Fruit fly (Drosophila melanogaster) whole organism, wandering third instar larva: ENCODE data around the gene eIF2beta.
A peak's percentile ranks its signal among the peaks of the same experiment; 100 is the strongest.

Source experiments
- Abd-B ChIP-seq: fragments of >200 bp; optimal IDR thresholded peaks from 2 replicates; lab custom pipeline; 2017; ENCODE audit warnings: missing biosample characterization, missing genetic modification characterization
- CG9705 ChIP-seq: fragments of 200-800 bp; sonication (Bioruptor generic); optimal IDR thresholded peaks from 2 replicates; lab custom pipeline; 2018; ENCODE audit warnings: missing biosample characterization, mild to moderate bottlenecking, missing genetic modification characterization
- CrebA ChIP-seq: fragments of 200-800 bp; sonication (Bioruptor generic); optimal IDR thresholded peaks from 2 replicates; lab custom pipeline; 2016; ENCODE audit warnings: missing biosample characterization, mild to moderate bottlenecking, missing genetic modification characterization, borderline replicate concordance
- Dfd ChIP-seq: fragments of >200 bp; optimal IDR thresholded peaks from 2 replicates; lab custom pipeline; 2017; ENCODE audit warnings: missing biosample characterization, missing genetic modification characterization
- Dif ChIP-seq: fragments of 200-275, 200-300 bp; sonication (Bioruptor generic); optimal IDR thresholded peaks from 2 replicates; lab custom pipeline; 2018; ENCODE audit warnings: missing biosample characterization, missing genetic modification characterization; ENCODE audit not compliant: partially characterized antibody
- GATAd ChIP-seq: sonication (Bioruptor generic); optimal IDR thresholded peaks from 2 replicates; lab custom pipeline; 2016; ENCODE audit warnings: missing biosample characterization, missing genetic modification characterization
- HLH106 ChIP-seq: fragments of 200-800 bp; optimal IDR thresholded peaks from 3 replicates; lab custom pipeline; 2019; ENCODE audit warnings: missing biosample characterization, mild to moderate bottlenecking, missing genetic modification characterization, moderate library complexity
- Hnf4 ChIP-seq: fragments of 200-800 bp; sonication (Bioruptor generic); optimal IDR thresholded peaks from 2 replicates; lab custom pipeline; 2016; ENCODE audit warnings: missing biosample characterization, mild to moderate bottlenecking, missing genetic modification characterization
- Hr78 ChIP-seq: fragments of >200 bp; optimal IDR thresholded peaks from 2 replicates; lab custom pipeline; 2017; ENCODE audit warnings: missing biosample characterization, missing genetic modification characterization
- Hr83 ChIP-seq: fragments of 200-300 bp; sonication (Bioruptor generic); optimal IDR thresholded peaks from 2 replicates; lab custom pipeline; 2016; ENCODE audit warnings: missing biosample characterization, mild to moderate bottlenecking, missing genetic modification characterization, moderate library complexity; ENCODE audit not compliant: poor library complexity, severe bottlenecking
- Jra ChIP-seq: sonication (Bioruptor generic); optimal IDR thresholded peaks from 2 replicates; lab custom pipeline; 2016; ENCODE audit warnings: missing biosample characterization, missing genetic modification characterization
- Mio ChIP-seq: sonication (Bioruptor generic); optimal IDR thresholded peaks from 2 replicates; lab custom pipeline; 2016; ENCODE audit warnings: missing biosample characterization, missing genetic modification characterization
- Myc ChIP-seq: fragments of >200 bp; optimal IDR thresholded peaks from 2 replicates; lab custom pipeline; 2017
- N ChIP-seq: fragments of >200 bp; optimal IDR thresholded peaks from 2 replicates; lab custom pipeline; 2018; ENCODE audit warnings: missing biosample characterization, missing external identifiers, missing genetic modification characterization
- OdsH ChIP-seq: fragments of 200-800 bp; sonication (Bioruptor generic); optimal IDR thresholded peaks from 2 replicates; lab custom pipeline; 2016; ENCODE audit warnings: missing biosample characterization, mild to moderate bottlenecking, missing genetic modification characterization
- Rel ChIP-seq, 2 experiments: fragments of 200-800 bp; sonication (Bioruptor generic) in 1 of 2; optimal IDR thresholded peaks; 2 replicates in 1 of 2; 3 replicates in 1 of 2; lab custom pipeline; 2016 to 2019; ENCODE audit warnings: mild to moderate bottlenecking in 2 of 2, missing biosample characterization in 2 of 2, missing genetic modification characterization in 2 of 2, moderate library complexity in 1 of 2
- Sp1 ChIP-seq: fragments of 200-800 bp; sonication (Bioruptor generic); optimal IDR thresholded peaks from 3 replicates; lab custom pipeline; 2019; ENCODE audit warnings: missing biosample characterization, mild to moderate bottlenecking, missing genetic modification characterization, moderate library complexity
- br ChIP-seq: fragments of 200-800 bp; sonication (Bioruptor generic); optimal IDR thresholded peaks from 2 replicates; lab custom pipeline; 2016; ENCODE audit warnings: missing biosample characterization, missing genetic modification characterization
- brk ChIP-seq: fragments of 200-800 bp; sonication (Bioruptor generic); optimal IDR thresholded peaks from 2 replicates; lab custom pipeline; 2016; ENCODE audit warnings: missing biosample characterization, mild to moderate bottlenecking, missing genetic modification characterization
- dl ChIP-seq, 2 experiments: fragments of 175-275, 200-275 bp in 1 of 2; fragments of 200-275 bp in 1 of 2; sonication (Bioruptor generic); optimal IDR thresholded peaks; lab custom pipeline; 2018; ENCODE audit warnings: mild to moderate bottlenecking in 2 of 2, missing biosample characterization in 2 of 2, missing genetic modification characterization in 2 of 2, moderate library complexity in 2 of 2; ENCODE audit not compliant: partially characterized antibody in 2 of 2, insufficient read depth in 1 of 2
- dmrt93B ChIP-seq: fragments of 200-800 bp; sonication (Bioruptor generic); optimal IDR thresholded peaks from 2 replicates; lab custom pipeline; 2018; ENCODE audit warnings: missing biosample characterization, mild to moderate bottlenecking, missing genetic modification characterization
- dsf ChIP-seq: sonication (Bioruptor generic); optimal IDR thresholded peaks from 2 replicates; lab custom pipeline; 2016; ENCODE audit warnings: missing biosample characterization, missing genetic modification characterization, borderline replicate concordance
- ey ChIP-seq: fragments of 200-800 bp; sonication (Bioruptor generic); optimal IDR thresholded peaks from 2 replicates; lab custom pipeline; 2016; ENCODE audit warnings: missing biosample characterization, missing genetic modification characterization
- foxo ChIP-seq, 2 experiments: fragments of 200-800 bp; sonication (Bioruptor generic); optimal IDR thresholded peaks; 2 replicates in 1 of 2; 3 replicates in 1 of 2; lab custom pipeline; 2016 to 2017; ENCODE audit warnings: missing biosample characterization in 2 of 2, missing genetic modification characterization in 2 of 2
- fru ChIP-seq: fragments of 200-800 bp; sonication (Bioruptor generic); optimal IDR thresholded peaks from 3 replicates; lab custom pipeline; 2016; ENCODE audit warnings: missing biosample characterization, mild to moderate bottlenecking, missing genetic modification characterization
- h ChIP-seq: fragments of 200-800 bp; sonication (Bioruptor generic); optimal IDR thresholded peaks from 3 replicates; lab custom pipeline; 2016; ENCODE audit warnings: missing biosample characterization, mild to moderate bottlenecking, missing genetic modification characterization
- jim ChIP-seq: fragments of 175-275, 200-325 bp; sonication (Bioruptor generic); optimal IDR thresholded peaks from 2 replicates; lab custom pipeline; 2016; ENCODE audit warnings: missing biosample characterization, mild to moderate bottlenecking, missing genetic modification characterization
- lola ChIP-seq: fragments of >200 bp; optimal IDR thresholded peaks from 2 replicates; lab custom pipeline; 2017; ENCODE audit warnings: missing biosample characterization, missing genetic modification characterization
- pan ChIP-seq: fragments of >200 bp; optimal IDR thresholded peaks from 2 replicates; lab custom pipeline; 2017
- psq ChIP-seq: fragments of 200-800 bp; sonication (Bioruptor generic); optimal IDR thresholded peaks from 3 replicates; lab custom pipeline; 2017; ENCODE audit warnings: missing biosample characterization, mild to moderate bottlenecking, missing genetic modification characterization, moderate library complexity
- sage ChIP-seq: fragments of 200-800 bp; sonication (Bioruptor generic); optimal IDR thresholded peaks from 2 replicates; lab custom pipeline; 2016; ENCODE audit warnings: missing biosample characterization, mild to moderate bottlenecking, missing genetic modification characterization
- sv ChIP-seq: fragments of 200-800 bp; sonication (Bioruptor generic); optimal IDR thresholded peaks from 3 replicates; lab custom pipeline; 2016; ENCODE audit warnings: missing biosample characterization, missing genetic modification characterization
- woc ChIP-seq: sonication (Bioruptor generic); optimal IDR thresholded peaks from 2 replicates; lab custom pipeline; 2016; ENCODE audit warnings: missing biosample characterization, mild to moderate bottlenecking, missing genetic modification characterization

The eIF2beta gene

DNA sequence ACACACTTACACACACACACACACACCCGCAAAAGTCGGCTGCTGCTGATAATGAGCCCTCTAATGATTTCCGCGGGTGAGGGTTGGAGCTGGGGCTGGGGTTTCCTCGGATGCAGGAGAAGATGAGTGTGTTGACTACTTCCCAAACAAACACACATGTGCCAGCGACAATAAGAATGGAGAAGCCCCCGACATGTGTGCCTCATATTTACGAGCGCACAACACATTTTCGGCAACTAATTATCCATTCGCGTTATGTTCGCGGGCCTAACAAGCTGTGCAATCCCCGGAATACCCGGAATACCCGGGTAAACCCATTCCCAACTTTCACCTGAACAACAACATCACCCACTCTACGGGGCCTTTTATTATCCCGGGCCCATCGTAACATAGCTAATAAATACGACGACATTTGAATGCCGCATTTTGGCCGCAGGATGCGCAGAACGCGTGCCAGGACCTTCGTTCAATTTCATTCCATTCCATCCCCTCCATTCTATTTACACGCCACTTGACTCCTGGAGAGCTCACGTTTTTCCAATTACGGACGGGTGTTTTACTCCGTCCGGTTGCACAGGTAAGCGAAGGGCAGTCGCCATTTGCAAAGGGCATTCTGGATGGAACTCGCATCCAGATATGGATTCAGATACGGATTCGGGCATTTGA lies 39.7 kb upstream of the eIF2beta start:
- TF ChIP-seq Myc (lab: Kevin White, UChicago) (no peak), lola (GFP tag; lab: Kevin White, UChicago) (no peak), psq (no peak), dmrt93B (no peak), N (GFP tag; lab: Kevin White, UChicago) (no peak), h (no peak), HLH106 (tag; lab: Kevin White, UChicago) (no peak), Rel (GFP tag; optimal IDR thresholded peaks at IDR 0.05; lab: Kevin White, UChicago) (no peak), Rel (tag; optimal IDR thresholded peaks at IDR 0.05; lab: Kevin White, UChicago) (peak; percentile 23)

DNA sequence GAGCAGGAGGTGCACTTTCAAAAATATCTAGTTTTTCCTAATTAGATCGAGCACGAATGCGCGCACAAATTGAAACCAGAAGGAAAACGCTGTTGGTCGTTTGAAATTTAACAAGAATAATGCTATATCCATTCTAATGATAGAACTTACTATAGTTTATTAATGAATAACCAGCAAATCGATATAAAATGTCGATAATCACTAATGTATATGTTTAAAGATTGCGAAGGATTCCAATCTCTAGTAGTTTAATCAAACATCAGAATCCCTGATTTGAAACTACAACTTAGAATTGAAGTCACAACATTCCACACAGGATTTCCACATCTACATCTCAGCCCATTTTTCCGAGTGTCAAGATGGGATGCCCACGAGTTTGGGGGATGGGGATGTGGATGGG lies 38.9 kb upstream of the eIF2beta start:
- TF ChIP-seq HLH106 (tag; lab: Kevin White, UChicago) (no peak), pan (lab: Kevin White, UChicago) (no peak), dmrt93B (no peak), foxo (GFP tag; optimal IDR thresholded peaks at IDR 0.05; lab: Kevin White, UChicago) (no peak), brk (GFP tag; lab: Kevin White, UChicago) (no peak), Mio (GFP tag; lab: Kevin White, UChicago) (no peak), Myc (lab: Kevin White, UChicago) (no peak), N (GFP tag; lab: Kevin White, UChicago) (no peak), Rel (GFP tag; optimal IDR thresholded peaks at IDR 0.05; lab: Kevin White, UChicago) (no peak), Rel (tag; optimal IDR thresholded peaks at IDR 0.05; lab: Kevin White, UChicago) (no peak), fru (GFP tag; lab: Kevin White, UChicago) (no peak), sv (no peak), br (GFP tag; lab: Kevin White, UChicago) (no peak), Hr83 (no peak), Dfd (GFP tag; lab: Kevin White, UChicago) (no peak), CG9705 (GFP tag; lab: Kevin White, UChicago) (no peak), jim (GFP tag; lab: Kevin White, UChicago) (no peak), sage (GFP tag; lab: Kevin White, UChicago) (no peak)

DNA sequence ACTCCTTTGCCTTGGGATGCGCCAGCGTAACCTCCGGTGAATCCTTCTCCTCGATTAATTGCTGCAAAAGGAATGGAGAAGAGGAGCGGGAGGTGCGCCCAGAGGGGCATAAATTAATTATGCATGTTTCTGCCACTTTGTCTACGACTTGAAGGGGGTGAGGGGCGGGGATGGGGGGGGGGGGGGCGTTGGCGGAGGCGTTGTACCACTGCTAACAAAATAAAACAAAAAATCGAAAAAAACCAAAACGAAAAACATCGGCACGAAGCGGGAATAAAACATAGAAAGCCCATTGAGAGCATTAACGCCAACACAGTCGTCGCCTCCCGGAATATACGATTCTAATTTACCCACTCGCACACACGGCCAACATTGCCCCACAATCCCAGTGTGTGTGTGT lies 38.4 kb upstream of the eIF2beta start:
- TF ChIP-seq dmrt93B (no peak), Jra (no peak), Hr78 (GFP tag; lab: Kevin White, UChicago) (no peak), GATAd (no peak), lola (GFP tag; lab: Kevin White, UChicago) (no peak), Myc (lab: Kevin White, UChicago) (no peak), woc (GFP tag; lab: Kevin White, UChicago) (no peak), Hnf4 (GFP tag; lab: Kevin White, UChicago) (no peak), Rel (GFP tag; optimal IDR thresholded peaks at IDR 0.05; lab: Kevin White, UChicago) (no peak), Rel (tag; optimal IDR thresholded peaks at IDR 0.05; lab: Kevin White, UChicago) (no peak), dl (GFP tag; optimal IDR thresholded peaks at IDR 0.05; lab: Kevin White, UChicago; ENCODE audit: insufficient read depth in 1 of 2, partially characterized antibody in 2 of 2) (no peak), Dif (no peak), Sp1 (GFP tag; lab: Kevin White, UChicago) (no peak), Mio (GFP tag; lab: Kevin White, UChicago) (no peak), pan (lab: Kevin White, UChicago) (no peak), HLH106 (tag; lab: Kevin White, UChicago) (no peak), ey (no peak), h (no peak), Abd-B (no peak)
- TF ChIP-seq, all 38 proteins: peak for 0

DNA sequence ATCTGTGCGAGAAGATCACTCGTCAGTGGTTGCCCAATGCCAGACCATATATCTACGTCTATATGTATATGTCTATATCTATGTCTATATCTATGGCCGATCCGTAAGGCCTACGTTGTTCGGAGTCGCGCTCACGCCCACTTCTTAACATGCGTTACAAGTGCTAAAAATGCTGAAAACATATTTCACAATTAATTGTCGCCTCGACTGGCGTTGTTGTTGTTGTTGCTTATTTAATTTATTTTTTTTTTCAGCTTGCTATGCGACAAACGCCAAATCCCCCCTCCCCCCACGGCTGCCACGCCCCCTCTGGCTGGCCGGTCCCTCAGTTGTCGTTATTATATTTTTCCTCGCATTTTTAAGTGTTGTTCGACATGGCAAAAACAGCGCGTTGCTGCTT lies 37.8 kb upstream of the eIF2beta start:
- TF ChIP-seq woc (GFP tag; lab: Kevin White, UChicago) (no peak), dsf (no peak), dl (GFP tag; optimal IDR thresholded peaks at IDR 0.05; lab: Kevin White, UChicago; ENCODE audit: insufficient read depth in 1 of 2, partially characterized antibody in 2 of 2) (no peak), Dfd (GFP tag; lab: Kevin White, UChicago) (peak; percentile 99), CrebA (no peak), Myc (lab: Kevin White, UChicago) (no peak), OdsH (no peak)
